Worm (Caenorhabditis elegans): ENCODE results near the gene asp-12.

ce11 chrV:8304461-8305195 lies 35.6 kb downstream of the asp-12 start, which contains the start of gene W02D7.11:
- TF ChIP-seq unc-62 (GFP tag; optimal IDR thresholded peaks at IDR 0.05) = no peak
- TF ChIP-seq tbx-9 (tag; optimal IDR thresholded peaks at IDR 0.05; ENCODE audit: borderline replicate concordance) = no peak
- no peak for TF ChIP-seq hlh-12 (tag; optimal IDR thresholded peaks at IDR 0.05)
- TF ChIP-seq aptf-3 (GFP tag; IDR thresholded peaks at IDR 0.05) = no peak
- no peak for TF ChIP-seq F49E8.2 (tag; optimal IDR thresholded peaks at IDR 0.05; ENCODE audit: insufficient read depth)
- no peak for TF ChIP-seq snpc-4 (GFP tag; optimal IDR thresholded peaks at IDR 0.05)
- no peak for TF ChIP-seq snpc-4 (tag; optimal IDR thresholded peaks at IDR 0.05)
- TF ChIP-seq Y79H2A.3 (GFP tag; conservative IDR thresholded peaks at IDR 0.05) = no peak
- TF ChIP-seq snpc-3.4 (tag; optimal IDR thresholded peaks at IDR 0.05) = no peak
- TF ChIP-seq tlf-1 (GFP tag; optimal IDR thresholded peaks at IDR 0.05) = no peak
- no peak for TF ChIP-seq rec-8 (tag; optimal IDR thresholded peaks at IDR 0.05)
- no peak for TF ChIP-seq K11D2.4 (GFP tag; IDR thresholded peaks at IDR 0.05)
- TF ChIP-seq him-1 (tag; optimal IDR thresholded peaks at IDR 0.05) = no peak
- TF ChIP-seq ets-4 (GFP tag; optimal IDR thresholded peaks at IDR 0.05) = no peak
- TF ChIP-seq nhr-90 (tag; optimal IDR thresholded peaks at IDR 0.05) = no peak

All from whole organism, young adult.